Fruit fly (Drosophila melanogaster): ENCODE measurements around the gene fz2.

The fz2 gene

dm6 chr3L:19172192-19172824, 62.9 kb downstream of the fz2 start:
- TF ChIP-seq sv (GFP tag; optimal IDR thresholded peaks at IDR 0.05), result no peak
- no peak for TF ChIP-seq usp (GFP tag; optimal IDR thresholded peaks at IDR 0.05)
- TF ChIP-seq N (GFP tag; optimal IDR thresholded peaks at IDR 0.05), result no peak
- no peak for TF ChIP-seq Hr78 (GFP tag; optimal IDR thresholded peaks at IDR 0.05)
- peak; percentile 85 for TF ChIP-seq Sp1 (GFP tag; optimal IDR thresholded peaks at IDR 0.05)
- peak; percentile 83 for TF ChIP-seq HLH106 (tag; optimal IDR thresholded peaks at IDR 0.05)
- no peak for TF ChIP-seq CrebA (GFP tag; optimal IDR thresholded peaks at IDR 0.05; ENCODE audit: borderline replicate concordance)
- TF ChIP-seq pan (optimal IDR thresholded peaks at IDR 0.05), result no peak
- peak; percentile 80 for TF ChIP-seq ey (GFP tag; optimal IDR thresholded peaks at IDR 0.05)
- TF ChIP-seq dl (GFP tag; optimal IDR thresholded peaks at IDR 0.05; ENCODE audit: insufficient read depth in 1 of 2, partially characterized antibody in 2 of 2), result peak in 1 of 2 experiments; percentile 20
- peak; percentile 78 for TF ChIP-seq dmrt93B (GFP tag; optimal IDR thresholded peaks at IDR 0.05)
- peak; percentile 34 for TF ChIP-seq sage (GFP tag; optimal IDR thresholded peaks at IDR 0.05)
- no peak for TF ChIP-seq Myc (optimal IDR thresholded peaks at IDR 0.05)
- TF ChIP-seq tai (GFP tag; optimal IDR thresholded peaks at IDR 0.05), result peak; percentile 79
- TF ChIP-seq OdsH (GFP tag; optimal IDR thresholded peaks at IDR 0.05), result peak; percentile 79
- TF ChIP-seq fru (GFP tag; optimal IDR thresholded peaks at IDR 0.05), result peak; percentile 81
- peak; percentile 93 for TF ChIP-seq woc (GFP tag; optimal IDR thresholded peaks at IDR 0.05)
- peak; percentile 50 for TF ChIP-seq Dif (GFP tag; optimal IDR thresholded peaks at IDR 0.05; ENCODE audit: partially characterized antibody)
- no peak for TF ChIP-seq dsf (GFP tag; optimal IDR thresholded peaks at IDR 0.05; ENCODE audit: borderline replicate concordance)
- TF ChIP-seq foxo (GFP tag; optimal IDR thresholded peaks at IDR 0.05), result peak in 1 of 2 experiments; percentile 81
- no peak for TF ChIP-seq Dfd (GFP tag; optimal IDR thresholded peaks at IDR 0.05)
- peak; percentile 67 for TF ChIP-seq CG32264 (GFP tag; optimal IDR thresholded peaks at IDR 0.05)
- TF ChIP-seq jim (GFP tag; optimal IDR thresholded peaks at IDR 0.05), result no peak
- TF ChIP-seq Mio (GFP tag; optimal IDR thresholded peaks at IDR 0.05), result no peak
- peak; percentile 76 for TF ChIP-seq h (GFP tag; optimal IDR thresholded peaks at IDR 0.05)
- peak; percentile 94 for TF ChIP-seq psq (GFP tag; optimal IDR thresholded peaks at IDR 0.05)
- TF ChIP-seq rgr (GFP tag; optimal IDR thresholded peaks at IDR 0.05), result peak; percentile 71
- peak; percentile 34 for TF ChIP-seq CG9705 (GFP tag; optimal IDR thresholded peaks at IDR 0.05)
- TF ChIP-seq Hnf4 (GFP tag; optimal IDR thresholded peaks at IDR 0.05), result peak; percentile 63
- TF ChIP-seq lola (GFP tag; optimal IDR thresholded peaks at IDR 0.05), result no peak
- TF ChIP-seq br (GFP tag; optimal IDR thresholded peaks at IDR 0.05), result peak; percentile 73
- peak; percentile 66 for TF ChIP-seq Vsx2 (GFP tag; optimal IDR thresholded peaks at IDR 0.05; ENCODE audit: partially characterized antibody)
- TF ChIP-seq Rel (GFP tag; optimal IDR thresholded peaks at IDR 0.05), result no peak
- TF ChIP-seq Rel (tag; optimal IDR thresholded peaks at IDR 0.05), result no peak
- peak; percentile 15 for TF ChIP-seq brk (GFP tag; optimal IDR thresholded peaks at IDR 0.05)
- TF ChIP-seq Abd-B (GFP tag; optimal IDR thresholded peaks at IDR 0.05), result no peak
- TF ChIP-seq Hr83 (GFP tag; optimal IDR thresholded peaks at IDR 0.05; ENCODE audit: poor library complexity, severe bottlenecking), result no peak
- peak; percentile 11 for TF ChIP-seq Jra (GFP tag; optimal IDR thresholded peaks at IDR 0.05)
- TF ChIP-seq GATAd (GFP tag; optimal IDR thresholded peaks at IDR 0.05), result no peak

dm6 chr3L:19171321-19172191, 63.6 kb downstream of the fz2 start:
- no peak for TF ChIP-seq sv (GFP tag; optimal IDR thresholded peaks at IDR 0.05)
- TF ChIP-seq N (GFP tag; optimal IDR thresholded peaks at IDR 0.05), result no peak
- peak; percentile 62 for TF ChIP-seq CrebA (GFP tag; optimal IDR thresholded peaks at IDR 0.05; ENCODE audit: borderline replicate concordance)
- TF ChIP-seq sage (GFP tag; optimal IDR thresholded peaks at IDR 0.05), result peak; percentile 58
- peak in 1 of 2 experiments; percentile 53 for TF ChIP-seq foxo (GFP tag; optimal IDR thresholded peaks at IDR 0.05)
- peak; percentile 87 to 93 for TF ChIP-seq dl (GFP tag; optimal IDR thresholded peaks at IDR 0.05; ENCODE audit: insufficient read depth in 1 of 2, partially characterized antibody in 2 of 2)
- no peak for TF ChIP-seq Hnf4 (GFP tag; optimal IDR thresholded peaks at IDR 0.05)
- peak; percentile 67 for TF ChIP-seq Rel (GFP tag; optimal IDR thresholded peaks at IDR 0.05)
- no peak for TF ChIP-seq Rel (tag; optimal IDR thresholded peaks at IDR 0.05)
- TF ChIP-seq Abd-B (GFP tag; optimal IDR thresholded peaks at IDR 0.05), result no peak
- TF ChIP-seq Dif (GFP tag; optimal IDR thresholded peaks at IDR 0.05; ENCODE audit: partially characterized antibody), result peak; percentile 93
- peak; percentile 20 for TF ChIP-seq Jra (GFP tag; optimal IDR thresholded peaks at IDR 0.05)
- TF ChIP-seq CG9705 (GFP tag; optimal IDR thresholded peaks at IDR 0.05), result no peak
- peak; percentile 71 for TF ChIP-seq Vsx2 (GFP tag; optimal IDR thresholded peaks at IDR 0.05; ENCODE audit: partially characterized antibody)
- TF ChIP-seq fru (GFP tag; optimal IDR thresholded peaks at IDR 0.05), result peak; percentile 63
